Fruit fly (Drosophila melanogaster) whole organism, wandering third instar larva: Measurements from ENCODE around the gene PolD2.

Source experiments
- Abd-B ChIP-seq: fragments of >200 bp; optimal IDR thresholded peaks from 2 replicates; lab custom pipeline; 2017; ENCODE audit warnings: missing biosample characterization, missing genetic modification characterization
- Sp1 ChIP-seq: fragments of 200-800 bp; sonication (Bioruptor generic); optimal IDR thresholded peaks from 3 replicates; lab custom pipeline; 2019; ENCODE audit warnings: missing biosample characterization, mild to moderate bottlenecking, missing genetic modification characterization, moderate library complexity
- ey ChIP-seq: fragments of 200-800 bp; sonication (Bioruptor generic); optimal IDR thresholded peaks from 2 replicates; lab custom pipeline; 2016; ENCODE audit warnings: missing biosample characterization, missing genetic modification characterization
- woc ChIP-seq: sonication (Bioruptor generic); optimal IDR thresholded peaks from 2 replicates; lab custom pipeline; 2016; ENCODE audit warnings: missing biosample characterization, mild to moderate bottlenecking, missing genetic modification characterization

DNA sequence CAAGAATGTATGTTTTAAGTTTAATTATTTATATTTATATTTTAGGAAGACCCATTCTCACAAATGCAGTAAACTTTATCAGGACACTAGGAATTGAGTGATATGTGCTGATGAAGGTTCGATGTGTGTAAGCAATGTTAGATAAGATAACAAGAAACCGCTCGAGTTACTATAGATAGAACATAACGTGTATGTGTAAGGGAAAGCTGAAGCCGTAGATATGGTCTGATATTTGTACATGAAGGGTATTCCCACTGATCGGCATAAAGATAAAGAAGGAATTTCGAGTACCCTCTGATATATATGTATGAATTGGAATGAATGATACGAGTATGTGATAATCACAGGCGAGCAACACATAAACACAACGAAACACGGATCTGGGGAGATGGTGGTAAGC lies 8.7 kb downstream of the PolD2 start:
- TF ChIP-seq woc (GFP tag; lab: Kevin White, UChicago) (no peak), ey (GFP tag; lab: Kevin White, UChicago) (no peak), Abd-B (no peak), Sp1 (GFP tag; lab: Kevin White, UChicago) (no peak)
